Fruit fly (Drosophila melanogaster) whole organism, embryonic: Measurements from ENCODE around the gene DCTN5-p25.
A peak's percentile ranks its signal among the peaks of the same experiment; 100 is the strongest.

Experiments
- Antp ChIP-seq: fragments of 200-800 bp; sonication (Bioruptor generic); optimal IDR thresholded peaks from 3 replicates; lab custom pipeline; 2016; ENCODE audit warnings: missing biosample characterization, missing genetic modification characterization
- C15 ChIP-seq: fragments of 200-800 bp; sonication (Bioruptor generic); IDR thresholded peaks from 3 replicates; pipeline ENCODE4 v1.3.6; 2022; ENCODE audit warnings: missing biosample characterization, missing genetic modification characterization
- CG10979 ChIP-seq: fragments of 200-800 bp; sonication (Bioruptor generic); optimal IDR thresholded peaks from 2 replicates; lab custom pipeline; 2018; ENCODE audit warnings: missing biosample characterization, mild to moderate bottlenecking, missing genetic modification characterization, moderate library complexity
- CG12299 ChIP-seq: fragments of 200-800 bp; sonication (Bioruptor generic); optimal IDR thresholded peaks from 2 replicates; lab custom pipeline; 2018; ENCODE audit warnings: missing biosample characterization, mild to moderate bottlenecking, missing genetic modification characterization
- CG13123 ChIP-seq: fragments of 200-800 bp; sonication (Bioruptor generic); optimal IDR thresholded peaks from 2 replicates; lab custom pipeline; 2016; ENCODE audit warnings: missing biosample characterization, missing genetic modification characterization
- CG14667 ChIP-seq: fragments of 200-800 bp; sonication (Bioruptor generic); IDR thresholded peaks from 2 replicates; pipeline ENCODE4 v1.3.6; 2022; ENCODE audit warnings: missing biosample characterization, missing genetic modification characterization
- CG2678 ChIP-seq: fragments of 200-800 bp; sonication (Bioruptor generic); optimal IDR thresholded peaks from 3 replicates; lab custom pipeline; 2019; ENCODE audit warnings: missing biosample characterization, mild to moderate bottlenecking, missing genetic modification characterization, moderate library complexity
- CG5245 ChIP-seq: fragments of 200-800 bp; sonication (Bioruptor generic); optimal IDR thresholded peaks from 3 replicates; lab custom pipeline; 2016; ENCODE audit warnings: missing biosample characterization, missing genetic modification characterization
- CG6175 ChIP-seq: fragments of 200-800 bp; sonication (Bioruptor generic); IDR thresholded peaks from 3 replicates; pipeline ENCODE4 v1.3.6; 2022; ENCODE audit warnings: missing biosample characterization, missing genetic modification characterization
- CG7372 ChIP-seq: fragments of 200-800 bp; sonication (Bioruptor generic); IDR thresholded peaks from 2 replicates; pipeline ENCODE4 v1.3.6; 2022; ENCODE audit warnings: missing biosample characterization, missing genetic modification characterization
- CG8944 ChIP-seq: fragments of 200-800 bp; sonication (Bioruptor generic); optimal IDR thresholded peaks from 3 replicates; lab custom pipeline; 2016; ENCODE audit warnings: missing biosample characterization, missing genetic modification characterization
- CG9876 ChIP-seq: fragments of 200-800 bp; sonication (Bioruptor generic); optimal IDR thresholded peaks from 2 replicates; lab custom pipeline; 2016; ENCODE audit warnings: missing biosample characterization, missing genetic modification characterization
- Dad ChIP-seq: fragments of 200-800 bp; sonication (Bioruptor generic); optimal IDR thresholded peaks from 3 replicates; lab custom pipeline; 2016; ENCODE audit warnings: missing biosample characterization, missing genetic modification characterization
- Doc2 ChIP-seq: fragments of 200-800 bp; sonication (Bioruptor generic); IDR thresholded peaks from 2 replicates; pipeline ENCODE4 v1.3.6; 2022; ENCODE audit warnings: missing biosample characterization, missing genetic modification characterization
- E2f1 ChIP-seq: fragments of 200-800 bp; sonication (Bioruptor generic); IDR thresholded peaks from 2 replicates; pipeline ENCODE4 v1.3.6; 2022; ENCODE audit warnings: missing biosample characterization, missing genetic modification characterization
- E2f2 ChIP-seq: fragments of 200-800 bp; sonication (Bioruptor generic); IDR thresholded peaks from 2 replicates; pipeline ENCODE4 v1.3.6; 2022; ENCODE audit warnings: missing biosample characterization, missing genetic modification characterization
- ERR ChIP-seq: fragments of 200-800 bp; sonication (Bioruptor generic); optimal IDR thresholded peaks from 2 replicates; lab custom pipeline; 2016; ENCODE audit warnings: missing biosample characterization, missing genetic modification characterization
- Elba2 ChIP-seq: fragments of 200-800 bp; sonication (Bioruptor generic); optimal IDR thresholded peaks from 3 replicates; lab custom pipeline; 2016; ENCODE audit warnings: missing biosample characterization, missing genetic modification characterization
- Ets97D ChIP-seq: fragments of 200-800 bp; sonication (Bioruptor generic); optimal IDR thresholded peaks from 3 replicates; lab custom pipeline; 2016; ENCODE audit warnings: missing biosample characterization, missing genetic modification characterization
- GATAe ChIP-seq: fragments of 200-800 bp; sonication (Bioruptor generic); conservative IDR thresholded peaks from 2 replicates; pipeline ENCODE4 v1.3.6; 2022; ENCODE audit warnings: missing biosample characterization, missing genetic modification characterization
- MESR4 ChIP-seq: fragments of 200-800 bp; sonication (Bioruptor generic); optimal IDR thresholded peaks from 2 replicates; lab custom pipeline; 2018; ENCODE audit warnings: missing biosample characterization, mild to moderate bottlenecking, missing genetic modification characterization, moderate library complexity
- Max ChIP-seq: fragments of 200-800 bp; sonication (Bioruptor generic); optimal IDR thresholded peaks from 2 replicates; lab custom pipeline; 2016; ENCODE audit warnings: missing biosample characterization, mild to moderate bottlenecking, missing genetic modification characterization
- Opbp ChIP-seq: fragments of 200-800 bp; sonication (Bioruptor generic); IDR thresholded peaks from 3 replicates; pipeline ENCODE4 v1.3.6; 2022; ENCODE audit warnings: missing biosample characterization, missing genetic modification characterization; ENCODE audit not compliant: partially characterized antibody
- Ptx1 ChIP-seq: fragments of 200-800 bp; sonication (Bioruptor generic); IDR thresholded peaks from 2 replicates; pipeline ENCODE4 v1.3.6; 2022; ENCODE audit warnings: missing biosample characterization, missing genetic modification characterization
- Sox102F ChIP-seq: fragments of 200-800 bp; sonication (Bioruptor generic); optimal IDR thresholded peaks from 2 replicates; lab custom pipeline; 2018; ENCODE audit warnings: missing biosample characterization, mild to moderate bottlenecking, missing genetic modification characterization, moderate library complexity
- Spps ChIP-seq: fragments of 200-800 bp; sonication (Bioruptor generic); optimal IDR thresholded peaks from 2 replicates; lab custom pipeline; 2018; ENCODE audit warnings: missing biosample characterization, mild to moderate bottlenecking, missing genetic modification characterization
- Stat92E ChIP-seq, 3 experiments: fragments of >200 bp in 2 of 3; fragments of 200-800 bp in 1 of 3; sonication (Bioruptor generic) in 1 of 3; optimal IDR thresholded peaks; 2 replicates each; lab custom pipeline; 2017 to 2019; ENCODE audit warnings: missing biosample characterization in 3 of 3, missing genetic modification characterization in 3 of 3, mild to moderate bottlenecking in 1 of 3, moderate library complexity in 1 of 3
- Xrp1 ChIP-seq: fragments of 200-800 bp; sonication (Bioruptor generic); IDR thresholded peaks from 2 replicates; pipeline ENCODE4 v1.3.6; 2022; ENCODE audit warnings: missing biosample characterization, missing genetic modification characterization
- ci ChIP-seq: fragments of 200-800 bp; sonication (Bioruptor generic); IDR thresholded peaks from 3 replicates; pipeline ENCODE4 v1.3.6; 2022; ENCODE audit warnings: missing biosample characterization, missing genetic modification characterization
- crp ChIP-seq, 2 experiments: fragments of 200-800 bp; sonication (Bioruptor generic); optimal IDR thresholded peaks; 2 replicates in 1 of 2; 3 replicates in 1 of 2; lab custom pipeline; 2017; ENCODE audit warnings: missing biosample characterization in 2 of 2, missing genetic modification characterization in 2 of 2, mild to moderate bottlenecking in 1 of 2, moderate library complexity in 1 of 2
- dmrt11E ChIP-seq: fragments of 200-800 bp; sonication (Bioruptor generic); optimal IDR thresholded peaks from 3 replicates; lab custom pipeline; 2018; ENCODE audit warnings: missing biosample characterization, mild to moderate bottlenecking, missing genetic modification characterization, moderate library complexity
- dpn ChIP-seq, 2 experiments: fragments of 200-800 bp; sonication (Bioruptor generic); optimal IDR thresholded peaks; 3 replicates each; lab custom pipeline; 2016; ENCODE audit warnings: missing biosample characterization in 2 of 2, missing genetic modification characterization in 2 of 2
- gt ChIP-seq: fragments of 200-800 bp; sonication (Bioruptor generic); IDR thresholded peaks from 2 replicates; pipeline ENCODE4 v1.3.6; 2022; ENCODE audit warnings: missing biosample characterization, missing genetic modification characterization
- lmd ChIP-seq: fragments of 200-800 bp; sonication (Bioruptor generic); IDR thresholded peaks from 2 replicates; pipeline ENCODE4 v1.3.6; 2022; ENCODE audit warnings: missing biosample characterization, missing genetic modification characterization
- mld ChIP-seq: fragments of 200-800 bp; sonication (Bioruptor generic); IDR thresholded peaks from 3 replicates; pipeline ENCODE4 v1.3.6; 2022; ENCODE audit warnings: missing biosample characterization, missing genetic modification characterization; ENCODE audit not compliant: partially characterized antibody
- nom ChIP-seq: fragments of 200-800 bp; sonication (Bioruptor generic); optimal IDR thresholded peaks from 2 replicates; lab custom pipeline; 2017; ENCODE audit warnings: missing biosample characterization, missing genetic modification characterization, mild to moderate bottlenecking, moderate library complexity, missing genetic modification reagents
- org-1 ChIP-seq: fragments of 200-800 bp; sonication (Bioruptor generic); optimal IDR thresholded peaks from 2 replicates; lab custom pipeline; 2017; ENCODE audit warnings: missing biosample characterization, missing genetic modification characterization
- pros ChIP-seq: fragments of 200-800 bp; sonication (Bioruptor generic); optimal IDR thresholded peaks from 3 replicates; lab custom pipeline; 2019; ENCODE audit warnings: missing biosample characterization, mild to moderate bottlenecking, missing genetic modification characterization, moderate library complexity
- pzg ChIP-seq: fragments of 200-800 bp; sonication (Bioruptor generic); optimal IDR thresholded peaks from 3 replicates; lab custom pipeline; 2018; ENCODE audit warnings: missing biosample characterization, mild to moderate bottlenecking, missing genetic modification characterization, moderate library complexity
- schlank ChIP-seq: fragments of 200-800 bp; sonication (Bioruptor generic); optimal IDR thresholded peaks from 2 replicates; lab custom pipeline; 2018; ENCODE audit warnings: missing biosample characterization, mild to moderate bottlenecking, missing genetic modification characterization
- sens-2 ChIP-seq: fragments of 200-800 bp; sonication (Bioruptor generic); IDR thresholded peaks from 2 replicates; pipeline ENCODE4 v1.3.6; 2022; ENCODE audit warnings: missing biosample characterization, missing genetic modification characterization
- shn ChIP-seq: fragments of 200-800 bp; sonication (Bioruptor generic); optimal IDR thresholded peaks from 3 replicates; lab custom pipeline; 2016; ENCODE audit warnings: missing biosample characterization, missing genetic modification characterization
- sisA ChIP-seq: fragments of 200-800 bp; sonication (Bioruptor generic); IDR thresholded peaks from 2 replicates; pipeline ENCODE4 v1.3.6; 2022; ENCODE audit warnings: missing biosample characterization, missing genetic modification characterization
- stwl ChIP-seq: fragments of 200-800 bp; sonication (Bioruptor generic); optimal IDR thresholded peaks from 3 replicates; lab custom pipeline; 2018; ENCODE audit warnings: missing biosample characterization, mild to moderate bottlenecking, missing genetic modification characterization, moderate library complexity
- tna ChIP-seq: fragments of 200-800 bp; sonication (Bioruptor generic); IDR thresholded peaks from 2 replicates; pipeline ENCODE4 v1.3.6; 2022; ENCODE audit warnings: missing biosample characterization, missing genetic modification characterization; ENCODE audit not compliant: partially characterized antibody
- trem ChIP-seq: fragments of 200-800 bp; optimal IDR thresholded peaks from 3 replicates; lab custom pipeline; 2019; ENCODE audit warnings: missing biosample characterization, mild to moderate bottlenecking, missing genetic modification characterization, moderate library complexity
- tup ChIP-seq: fragments of 200-800 bp; sonication (Bioruptor generic); optimal IDR thresholded peaks from 2 replicates; lab custom pipeline; 2016; ENCODE audit warnings: missing biosample characterization, mild to moderate bottlenecking, missing genetic modification characterization, moderate library complexity
- wek ChIP-seq: fragments of 200-800 bp; sonication (Bioruptor generic); optimal IDR thresholded peaks from 3 replicates; lab custom pipeline; 2018; ENCODE audit warnings: missing biosample characterization, mild to moderate bottlenecking, missing genetic modification characterization, moderate library complexity

Gene DCTN5-p25

DNA sequence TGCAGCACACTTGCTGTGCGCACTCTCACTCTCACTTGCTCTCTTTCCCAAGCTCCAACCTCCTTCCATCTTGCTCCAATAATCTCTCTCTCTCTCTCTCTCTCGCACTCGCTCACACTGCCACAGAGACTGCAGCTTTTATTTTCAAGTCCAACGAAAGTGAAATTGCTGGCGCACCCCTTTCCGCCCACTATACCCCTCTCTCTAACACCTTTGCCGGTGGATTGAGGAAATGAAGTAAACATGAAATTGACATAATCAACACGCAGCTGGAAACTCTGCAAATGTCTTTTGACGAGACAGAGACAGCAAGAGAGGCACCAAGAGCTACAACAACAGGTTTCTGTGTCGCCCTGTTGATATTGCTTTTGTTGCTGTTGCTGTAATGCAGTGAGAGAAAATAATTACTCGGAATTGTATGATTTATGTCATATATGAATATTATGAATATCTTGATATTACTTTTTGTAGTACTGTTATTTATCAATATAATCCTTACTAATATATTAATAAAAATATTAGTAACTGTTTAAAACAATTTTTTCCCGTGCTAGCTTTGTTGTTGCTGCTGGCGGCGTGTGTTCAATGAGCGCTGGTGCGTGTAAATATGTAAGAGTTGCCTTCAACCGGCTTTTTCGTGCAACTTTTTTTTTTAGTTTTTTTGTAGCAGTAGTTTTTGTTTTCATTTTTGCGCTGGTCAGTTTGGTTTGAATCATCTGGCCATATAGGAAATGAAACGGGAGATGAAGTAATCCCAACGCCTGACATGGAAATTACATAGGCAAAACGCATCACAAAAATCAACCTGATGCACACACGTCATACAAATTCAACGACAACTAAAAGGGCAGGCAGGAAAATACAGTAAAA lies 9.7 kb upstream of the DCTN5-p25 start (continued):
- TF ChIP-seq Stat92E (GFP tag; optimal IDR thresholded peaks at IDR 0.05; lab: Kevin White, UChicago) (peak in 1 of 3 experiments; percentile 70), Dad (GFP tag; lab: Kevin White, UChicago) (no peak), Xrp1 (GFP tag; lab: Robert Waterston, UW) (peak; percentile 96), Spps (tag; lab: Kevin White, UChicago) (peak; percentile 89), lmd (GFP tag; lab: Robert Waterston, UW) (peak; percentile 89), Ptx1 (peak; percentile 96), dpn (GFP tag; optimal IDR thresholded peaks at IDR 0.05; lab: Kevin White, UChicago) (peak; percentile 21 to 90), Doc2 (GFP tag; lab: Robert Waterston, UW) (no peak), ci (peak; percentile 95), CG9876 (GFP tag; lab: Kevin White, UChicago) (no peak), MESR4 (GFP tag; lab: Kevin White, UChicago) (peak; percentile 5), E2f2 (GFP tag; lab: Robert Waterston, UW) (peak; percentile 75), C15 (0 out of 3 replicates have a peak, but pooled peaks have one; percentile 45), gt (peak; percentile 65), wek (GFP tag; lab: Kevin White, UChicago) (peak; percentile 74), pros (GFP tag; lab: Kevin White, UChicago) (peak; percentile 65), Opbp (GFP tag; lab: Robert Waterston, UW) (no peak), Max (GFP tag; lab: Kevin White, UChicago) (peak; percentile 90), schlank (tag; lab: Kevin White, UChicago) (peak; percentile 31), CG6175 (GFP tag; lab: Robert Waterston, UW) (peak; percentile 78), CG13123 (GFP tag; lab: Kevin White, UChicago) (peak; percentile 81), crp (GFP tag; optimal IDR thresholded peaks at IDR 0.05; lab: Kevin White, UChicago) (peak in 1 of 2 experiments; percentile 53), CG8944 (GFP tag; lab: Kevin White, UChicago) (peak; percentile 44), E2f1 (GFP tag; lab: Robert Waterston, UW) (peak; percentile 93), Ets97D (no peak), mld (GFP tag; lab: Robert Waterston, UW) (no peak), Sox102F (GFP tag; lab: Kevin White, UChicago) (peak; percentile 98), Elba2 (GFP tag; lab: Kevin White, UChicago) (peak; percentile 16), Antp (GFP tag; lab: Kevin White, UChicago) (peak; percentile 16), dmrt11E (tag; lab: Kevin White, UChicago) (peak; percentile 90), CG2678 (tag; lab: Kevin White, UChicago) (peak; percentile 94), tna (peak; percentile 9; the same call in 1 of the 2 replicates), ERR (GFP tag; lab: Kevin White, UChicago) (no peak), CG5245 (peak; percentile 81), nom (GFP tag; lab: Kevin White, UChicago) (peak; percentile 87), sens-2 (peak; percentile 64; the same call in 1 of the 2 replicates), CG14667 (GFP tag; lab: Robert Waterston, UW) (peak; percentile 94), CG12299 (peak; percentile 82), stwl (tag; lab: Kevin White, UChicago) (peak; percentile 58), shn (GFP tag; lab: Kevin White, UChicago) (peak; percentile 27), GATAe (GFP tag; lab: Robert Waterston, UW) (no peak), tup (peak; percentile 45), sisA (peak; percentile 95), pzg (no peak), org-1 (peak; percentile 86), CG10979 (peak; percentile 96), CG7372 (GFP tag; lab: Robert Waterston, UW) (peak; percentile 90), trem (tag; lab: Kevin White, UChicago) (peak; percentile 78)
